Worm (Caenorhabditis elegans): ENCODE results near the gene grl-4.

ce11 chrIV:7308974-7309373 lies 1.6 kb downstream of the grl-4 start, which contains the start of gene F42C5.6:
- TF ChIP-seq klf-2 (GFP tag; conservative IDR thresholded peaks at IDR 0.05) (no peak), tab-1 (GFP tag; IDR thresholded peaks at IDR 0.05) (no peak), T22C8.4 (GFP tag; IDR thresholded peaks at IDR 0.05) (no peak), cog-1 (tag; optimal IDR thresholded peaks at IDR 0.05) (no peak), med-1 (GFP tag; optimal IDR thresholded peaks at IDR 0.05; ENCODE audit: insufficient read depth) (no peak), ztf-23 (GFP tag; IDR thresholded peaks at IDR 0.05) (no peak), ref-1 (GFP tag; conservative IDR thresholded peaks at IDR 0.05) (no peak), flt-1 (GFP tag; IDR thresholded peaks at IDR 0.05) (no peak)

Data from whole organism, midembryonic.